Worm (Caenorhabditis elegans) whole organism, L2 larva: ENCODE measurements around the gene Y51H7C.10.

Experiments
- F13H6.1 ChIP-seq: sonication (generic microtip); optimal IDR thresholded peaks from 2 replicates; lab custom pipeline; 2016; ENCODE audit warnings: missing genetic modification characterization, missing compliant biosample characterization
- R02D3.7 ChIP-seq: fragments of 150-350 bp; optimal IDR thresholded peaks from 2 replicates; lab custom pipeline; 2014; ENCODE audit warnings: missing biosample characterization, missing genetic modification characterization
- Y55F3AM.14 ChIP-seq: fragments of 200-800 bp; sonication (Bioruptor generic); optimal IDR thresholded peaks from 2 replicates; lab custom pipeline; 2018; ENCODE audit warnings: mild to moderate bottlenecking, missing genetic modification characterization, missing compliant biosample characterization
- alr-1 ChIP-seq: fragments of 150-350 bp; optimal IDR thresholded peaks from 2 replicates; lab custom pipeline; 2014; ENCODE audit warnings: missing biosample characterization, missing genetic modification characterization
- aly-2 ChIP-seq: fragments of 150-350 bp; optimal IDR thresholded peaks from 2 replicates; lab custom pipeline; 2014; ENCODE audit warnings: missing biosample characterization, missing genetic modification characterization
- ama-1 ChIP-seq: fragments of 150-350 bp; optimal IDR thresholded peaks from 2 replicates; lab custom pipeline; 2018; ENCODE audit warnings: inconsistent platforms
- ceh-82 ChIP-seq: fragments of 150-350 bp; optimal IDR thresholded peaks from 2 replicates; lab custom pipeline; 2014; ENCODE audit warnings: missing biosample characterization, missing genetic modification characterization
- dmd-4 ChIP-seq: sonication (generic microtip); optimal IDR thresholded peaks from 2 replicates; lab custom pipeline; 2017; ENCODE audit warnings: missing biosample characterization, missing genetic modification characterization
- elt-1 ChIP-seq: fragments of 150-350 bp; optimal IDR thresholded peaks from 2 replicates; lab custom pipeline; 2014; ENCODE audit warnings: missing biosample characterization, missing genetic modification characterization
- gmeb-1 ChIP-seq: fragments of 150-350 bp; optimal IDR thresholded peaks from 2 replicates; lab custom pipeline; 2014; ENCODE audit warnings: missing biosample characterization, missing genetic modification characterization
- lin-11 ChIP-seq: fragments of 150-350 bp; sonication (generic microtip); optimal IDR thresholded peaks from 2 replicates; lab custom pipeline; 2014; ENCODE audit warnings: missing biosample characterization, missing genetic modification characterization, inconsistent platforms, mixed read lengths
- lin-13 ChIP-seq: fragments of 150-350 bp; optimal IDR thresholded peaks from 2 replicates; lab custom pipeline; 2014; ENCODE audit warnings: missing biosample characterization, missing genetic modification reagents, missing genetic modification characterization
- lin-39 ChIP-seq: fragments of 150-350 bp; optimal IDR thresholded peaks from 2 replicates; lab custom pipeline; 2014; ENCODE audit warnings: missing biosample characterization, missing genetic modification reagents, missing genetic modification characterization
- lsy-2 ChIP-seq, 2 experiments: fragments of 150-350 bp in 1 of 2; sonication (generic microtip) in 1 of 2; optimal IDR thresholded peaks; 2 replicates each; lab custom pipeline; 2014 to 2017; ENCODE audit warnings: missing biosample characterization in 2 of 2, missing genetic modification characterization in 2 of 2
- mdl-1 ChIP-seq, 2 experiments: fragments of 150-350 bp in 1 of 2; sonication (generic microtip) in 1 of 2; optimal IDR thresholded peaks; 2 replicates each; lab custom pipeline; 2017; ENCODE audit warnings: missing biosample characterization in 2 of 2, missing genetic modification characterization in 2 of 2
- nhr-10 ChIP-seq: sonication (generic microtip); optimal IDR thresholded peaks from 2 replicates; lab custom pipeline; 2017; ENCODE audit warnings: missing biosample characterization, missing genetic modification characterization
- nhr-129 ChIP-seq: fragments of 150-350 bp; optimal IDR thresholded peaks from 2 replicates; lab custom pipeline; 2014; ENCODE audit warnings: missing biosample characterization, missing genetic modification characterization
- nhr-21 ChIP-seq: fragments of 150-350 bp; optimal IDR thresholded peaks from 2 replicates; lab custom pipeline; 2014; ENCODE audit warnings: missing biosample characterization, missing genetic modification characterization
- nhr-23 ChIP-seq: fragments of 150-350 bp; optimal IDR thresholded peaks from 2 replicates; lab custom pipeline; 2014; ENCODE audit warnings: missing biosample characterization, missing genetic modification reagents, missing genetic modification characterization
- nhr-237 ChIP-seq: fragments of 150-350 bp; optimal IDR thresholded peaks from 2 replicates; lab custom pipeline; 2014; ENCODE audit warnings: missing biosample characterization, missing genetic modification characterization
- nhr-25 ChIP-seq: fragments of 150-350 bp; sonication (generic microtip); optimal IDR thresholded peaks from 3 replicates; lab custom pipeline; 2014; ENCODE audit warnings: missing biosample characterization, missing genetic modification characterization
- nhr-77 ChIP-seq: fragments of 150-350 bp; optimal IDR thresholded peaks from 2 replicates; lab custom pipeline; 2014; ENCODE audit warnings: missing biosample characterization, missing genetic modification characterization
- sem-4 ChIP-seq: fragments of 150-350 bp; optimal IDR thresholded peaks from 2 replicates; lab custom pipeline; 2014; ENCODE audit warnings: missing biosample characterization, missing genetic modification reagents, missing genetic modification characterization
- skn-1 ChIP-seq: sonication (generic microtip); optimal IDR thresholded peaks from 2 replicates; lab custom pipeline; 2017; ENCODE audit warnings: missing biosample characterization, missing genetic modification characterization
- sma-9 ChIP-seq, 2 experiments: fragments of 150-350 bp in 1 of 2; sonication (generic microtip) in 1 of 2; optimal IDR thresholded peaks; 2 replicates each; lab custom pipeline; 2014 to 2016; ENCODE audit warnings: missing genetic modification characterization in 2 of 2, mild to moderate bottlenecking in 1 of 2, missing biosample characterization in 1 of 2, missing compliant biosample characterization in 1 of 2, missing genetic modification reagents in 1 of 2, moderate library complexity in 1 of 2
- snpc-4 ChIP-seq: fragments of 150-350 bp; optimal IDR thresholded peaks from 2 replicates; lab custom pipeline; 2014; ENCODE audit warnings: missing biosample characterization, missing genetic modification characterization
- unc-39 ChIP-seq: fragments of 150-350 bp; optimal IDR thresholded peaks from 2 replicates; lab custom pipeline; 2014; ENCODE audit warnings: missing biosample characterization, missing genetic modification characterization
- unc-55 ChIP-seq: fragments of 150-350 bp; sonication (generic microtip); optimal IDR thresholded peaks from 3 replicates; lab custom pipeline; 2014; ENCODE audit warnings: missing biosample characterization, missing genetic modification reagents, missing genetic modification characterization
- unc-62 ChIP-seq: fragments of 150-350 bp; optimal IDR thresholded peaks from 2 replicates; lab custom pipeline; 2014; ENCODE audit warnings: missing biosample characterization, missing genetic modification reagents, missing genetic modification characterization
- ztf-1 ChIP-seq: fragments of 200-800 bp; sonication (Bioruptor generic); conservative IDR thresholded peaks from 2 replicates; pipeline ENCODE4 v1.3.6; 2022; ENCODE audit warnings: missing genetic modification characterization, missing compliant biosample characterization
- ztf-11 ChIP-seq: sonication (generic microtip); optimal IDR thresholded peaks from 2 replicates; lab custom pipeline; 2017; ENCODE audit warnings: missing biosample characterization, missing genetic modification characterization
- ztf-4 ChIP-seq: fragments of 150-350 bp; optimal IDR thresholded peaks from 2 replicates; lab custom pipeline; 2014; ENCODE audit warnings: missing biosample characterization, missing genetic modification characterization

The Y51H7C.10 gene

DNA sequence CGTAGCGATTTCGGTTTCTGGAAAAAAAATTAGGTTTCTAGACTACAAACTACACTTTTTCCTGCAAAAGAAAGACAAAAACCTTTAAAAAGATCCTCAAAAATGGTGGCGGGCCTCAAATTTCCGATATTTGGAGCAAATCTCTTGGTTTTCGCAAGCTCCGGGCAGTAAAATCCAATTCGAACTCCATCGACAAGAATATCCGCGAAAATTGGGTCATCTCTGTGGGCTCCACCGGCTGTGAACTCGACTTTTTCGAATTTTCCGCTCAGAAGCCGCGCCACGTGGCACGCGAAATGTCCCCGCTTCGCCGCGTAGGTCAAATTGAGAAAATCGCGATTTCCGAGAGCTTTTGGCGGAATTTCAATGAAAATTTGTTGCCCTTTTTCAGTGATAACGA, 13.2 kb upstream of the Y51H7C.10 start:
- TF ChIP-seq nhr-10 (tag; lab: Kevin White, UChicago) (no peak), elt-1 (tag; lab: Kevin White, UChicago) (no peak), snpc-4 (tag; lab: Kevin White, UChicago) (no peak), sma-9 (GFP tag; optimal IDR thresholded peaks at IDR 0.05; lab: Kevin White, UChicago) (no peak), sma-9 (tag; optimal IDR thresholded peaks at IDR 0.05; lab: Kevin White, UChicago) (no peak), lin-39 (tag; lab: Kevin White, UChicago) (no peak)

DNA sequence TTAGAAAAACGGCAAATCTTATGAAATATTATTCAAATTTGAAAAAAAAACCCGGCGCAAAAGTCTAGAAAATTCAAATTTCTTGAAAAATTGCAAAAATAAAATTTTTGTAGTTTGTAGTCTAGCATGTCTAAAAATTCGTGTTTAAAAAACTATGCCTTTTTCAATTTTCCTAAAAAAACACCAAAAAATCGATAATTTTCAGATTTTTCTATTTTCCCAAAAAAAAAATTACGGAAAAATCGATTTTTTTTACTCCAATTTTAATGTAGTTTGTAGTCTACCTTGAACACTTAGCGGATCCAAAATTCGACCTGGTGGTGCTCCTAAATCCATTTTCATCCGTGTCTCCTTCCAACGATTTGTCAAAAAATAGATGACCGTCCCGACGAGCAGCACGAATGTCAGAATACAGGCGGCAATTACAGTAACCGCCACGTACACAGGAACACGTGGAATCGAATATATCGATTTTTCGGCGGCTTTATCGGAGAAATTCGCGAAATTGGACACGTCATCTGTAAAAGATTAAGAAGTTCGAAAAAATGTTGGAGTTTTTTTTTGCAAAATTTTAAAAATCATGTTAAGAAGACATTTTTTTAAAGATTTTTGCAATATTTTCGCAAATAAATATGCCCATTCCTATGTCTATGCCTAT, 2.6 kb downstream of the Y51H7C.10 start:
- TF ChIP-seq lin-39 (tag; lab: Kevin White, UChicago) (no peak), dmd-4 (tag; lab: Kevin White, UChicago) (no peak), ama-1 (no peak), lin-13 (no peak), nhr-21 (tag; lab: Kevin White, UChicago) (no peak), R02D3.7 (tag; lab: Kevin White, UChicago) (no peak), gmeb-1 (tag; lab: Kevin White, UChicago) (no peak), lin-11 (tag; lab: Kevin White, UChicago) (no peak), mdl-1 (tag; optimal IDR thresholded peaks at IDR 0.05; lab: Kevin White, UChicago) (no peak), skn-1 (tag; lab: Kevin White, UChicago) (no peak), ztf-1 (GFP tag; lab: Robert Waterston, UW) (no peak), sem-4 (no peak), unc-39 (tag; lab: Kevin White, UChicago) (no peak), snpc-4 (tag; lab: Kevin White, UChicago) (no peak), alr-1 (no peak), unc-62 (GFP tag; lab: Kevin White, UChicago) (no peak)

DNA sequence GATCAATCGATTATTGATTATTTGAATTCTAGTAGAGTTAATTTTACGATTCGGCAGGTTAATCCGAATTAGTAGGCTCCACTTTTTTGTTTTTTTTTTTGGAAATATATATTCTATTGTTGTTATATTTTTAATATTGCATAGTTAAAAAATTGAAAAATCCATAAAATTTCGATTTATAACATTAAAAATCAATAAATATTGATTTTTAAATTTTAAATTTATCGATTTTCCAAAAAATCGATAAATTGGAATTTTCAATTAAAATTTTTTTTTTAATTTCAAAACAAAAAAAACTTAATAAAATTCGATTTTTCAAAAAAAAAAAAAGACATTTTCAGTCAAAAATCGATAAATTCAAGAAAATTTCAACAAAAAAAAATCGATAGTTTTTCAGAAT, 3.6 kb downstream of the Y51H7C.10 start:
- TF ChIP-seq ama-1 (no peak), ztf-4 (no peak), dmd-4 (tag; lab: Kevin White, UChicago) (no peak), nhr-129 (no peak), nhr-237 (tag; lab: Kevin White, UChicago) (no peak)

DNA sequence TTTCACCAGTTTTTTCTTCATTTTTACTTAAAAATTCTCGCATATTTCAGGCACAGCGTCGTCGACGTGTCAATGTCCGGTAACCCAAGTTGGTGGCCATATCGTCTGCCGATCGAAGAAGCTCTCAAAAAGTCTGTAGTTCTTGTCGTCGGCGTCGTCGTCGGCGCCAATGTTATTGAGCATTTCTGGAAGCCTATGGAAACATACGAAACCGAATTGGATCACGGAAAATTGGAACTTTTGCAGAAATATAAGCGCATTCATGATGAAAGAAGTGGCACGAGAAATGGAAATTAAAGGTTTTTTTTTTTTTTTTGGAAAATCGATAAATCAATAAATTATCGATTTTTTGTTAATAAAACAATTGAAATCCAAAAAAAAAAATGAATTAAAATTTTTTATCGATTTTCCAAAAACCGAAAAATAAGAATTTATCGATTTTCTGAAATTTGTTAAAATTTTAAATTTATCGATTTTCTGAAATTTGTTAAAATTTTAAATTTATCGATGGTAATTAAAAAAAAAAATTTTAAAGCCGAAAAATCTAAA, 11.1 kb downstream of the Y51H7C.10 start, which contains the start of gene alkb-1:
alkb-1 (plus strand) TSS at position 51 of the 549 bp plus-strand sequence.
- no peak for TF ChIP-seq mdl-1 (tag; optimal IDR thresholded peaks at IDR 0.05; lab: Kevin White, UChicago)
- TF ChIP-seq unc-62 (GFP tag; lab: Kevin White, UChicago): no peak
- TF ChIP-seq snpc-4 (tag; lab: Kevin White, UChicago): no peak
- no peak for TF ChIP-seq skn-1 (tag; lab: Kevin White, UChicago)
- no peak for TF ChIP-seq lin-11 (tag; lab: Kevin White, UChicago)
- no peak for TF ChIP-seq nhr-10 (tag; lab: Kevin White, UChicago)
- TF ChIP-seq ceh-82 (tag; lab: Kevin White, UChicago): no peak
- TF ChIP-seq lin-13: no peak
- no peak for TF ChIP-seq ztf-11
- TF ChIP-seq ztf-1 (GFP tag; lab: Robert Waterston, UW): no peak
- TF ChIP-seq aly-2 (tag; lab: Kevin White, UChicago): no peak
- no peak for TF ChIP-seq lsy-2 (tag; optimal IDR thresholded peaks at IDR 0.05; lab: Kevin White, UChicago)
- no peak for TF ChIP-seq nhr-77 (tag; lab: Kevin White, UChicago)
- no peak for TF ChIP-seq F13H6.1 (tag; lab: Kevin White, UChicago)
- no peak for TF ChIP-seq nhr-25 (tag; lab: Kevin White, UChicago)
- TF ChIP-seq Y55F3AM.14: no peak
- TF ChIP-seq nhr-23 (tag; lab: Kevin White, UChicago): no peak
- TF ChIP-seq unc-55 (GFP tag; lab: Kevin White, UChicago): no peak
- no peak for TF ChIP-seq sma-9 (GFP tag; optimal IDR thresholded peaks at IDR 0.05; lab: Kevin White, UChicago)
- TF ChIP-seq sma-9 (tag; optimal IDR thresholded peaks at IDR 0.05; lab: Kevin White, UChicago): no peak
- TF ChIP-seq R02D3.7 (tag; lab: Kevin White, UChicago): no peak

DNA sequence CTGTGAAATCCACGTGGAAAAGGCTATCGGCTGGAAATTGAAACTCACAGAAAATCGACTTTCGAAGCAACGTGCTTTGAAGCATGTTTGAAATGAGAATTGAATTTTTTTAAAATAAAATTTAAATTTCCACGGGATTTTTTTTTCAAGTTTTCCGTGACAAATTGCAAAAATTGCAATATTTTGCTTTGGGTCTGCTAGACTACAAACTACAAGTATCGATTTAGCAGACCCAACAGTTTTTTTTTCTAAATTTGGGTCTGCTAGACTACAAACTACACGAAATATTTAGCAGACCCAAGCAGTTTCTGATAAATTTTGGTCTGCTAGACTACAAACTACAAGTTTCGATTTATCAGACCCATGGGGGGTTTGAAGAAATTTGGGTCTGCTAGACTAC, 12.2 kb downstream of the Y51H7C.10 start, which contains the start of gene Y51H7C.9:
Y51H7C.9 (minus strand) TSS at position 101 of the 400 bp plus-strand sequence.
- TF ChIP-seq ama-1: no peak
- no peak for TF ChIP-seq R02D3.7 (tag; lab: Kevin White, UChicago)
